Worm (Caenorhabditis elegans): ENCODE results near the gene clc-17.

Gene clc-17

ce11 chrX:11093985-11094593, 13.1 kb upstream of the clc-17 start (continued):
- peak; percentile 97 for TF ChIP-seq dpff-1 (tag; optimal IDR thresholded peaks at IDR 0.05)
- TF ChIP-seq hmg-20 (GFP tag; IDR thresholded peaks at IDR 0.05): peak; percentile 97
- peak; percentile 99 for TF ChIP-seq ZK185.1 (tag; optimal IDR thresholded peaks at IDR 0.05; ENCODE audit: poor library complexity, severe bottlenecking)
- TF ChIP-seq ceh-91 (GFP tag; IDR thresholded peaks at IDR 0.05): peak; percentile 28; the same call in 1 of the 2 replicates
- peak; percentile 83 for TF ChIP-seq mxl-1 (tag; optimal IDR thresholded peaks at IDR 0.05)
- TF ChIP-seq hrde-1 (tag; optimal IDR thresholded peaks at IDR 0.05; ENCODE audit: borderline replicate concordance): peak; percentile 71
- peak; percentile 82 for TF ChIP-seq tbp1 (GFP tag; optimal IDR thresholded peaks at IDR 0.05)
- peak; percentile 61 for TF ChIP-seq attf-3 (GFP tag; conservative IDR thresholded peaks at IDR 0.05)

- TF ChIP-seq lin-35 (GFP tag; optimal IDR thresholded peaks at IDR 0.05) (peak in 1 of 3 experiments; percentile 75), let-526 (GFP tag; IDR thresholded peaks at IDR 0.05) (peak; percentile 33; the same call in 1 of the 2 replicates), attf-6 (GFP tag; IDR thresholded peaks at IDR 0.05) (peak; percentile 51; the same call in 1 of the 2 replicates), bed-2 (GFP tag; IDR thresholded peaks at IDR 0.05) (0 out of 2 replicates have a peak, but pooled peaks have one; percentile 58), unc-62 (GFP tag; optimal IDR thresholded peaks at IDR 0.05) (no peak), K11D2.4 (GFP tag; IDR thresholded peaks at IDR 0.05) (peak; percentile 92), lin-40 (tag; optimal IDR thresholded peaks at IDR 0.05) (peak; percentile 96), egl-44 (GFP tag; IDR thresholded peaks at IDR 0.05) (0 out of 2 replicates have a peak, but pooled peaks have one; percentile 55), Y95B8A.8 (GFP tag; IDR thresholded peaks at IDR 0.05) (no peak), B0019.2 (GFP tag; conservative IDR thresholded peaks at IDR 0.05) (no peak), attf-5 (GFP tag; optimal IDR thresholded peaks at IDR 0.05) (peak; percentile 63), tlf-1 (GFP tag; optimal IDR thresholded peaks at IDR 0.05) (peak; percentile 50), lin-26 (GFP tag; IDR thresholded peaks at IDR 0.05) (peak; percentile 83), attf-3 (GFP tag; conservative IDR thresholded peaks at IDR 0.05) (0 out of 2 replicates have a peak, but pooled peaks have one; percentile 30), efl-1 (GFP tag; optimal IDR thresholded peaks at IDR 0.05) (no peak), dox-1 (GFP tag; IDR thresholded peaks at IDR 0.05) (peak; percentile 92), tbp1 (GFP tag; optimal IDR thresholded peaks at IDR 0.05) (peak; percentile 93), D2030.7 (GFP tag; IDR thresholded peaks at IDR 0.05) (peak; percentile 77), tbx-9 (tag; optimal IDR thresholded peaks at IDR 0.05; ENCODE audit: borderline replicate concordance) (peak; percentile 18), F57A8.1 (GFP tag; optimal IDR thresholded peaks at IDR 0.05) (no peak), ztf-6 (GFP tag; IDR thresholded peaks at IDR 0.05) (peak; percentile 82; the same call in 1 of the 2 replicates), snpc-1.1 (tag; optimal IDR thresholded peaks at IDR 0.05; ENCODE audit: insufficient read depth) (peak; percentile 7), sea-2 (GFP tag; IDR thresholded peaks at IDR 0.05) (no peak), zfh-2 (GFP tag; conservative IDR thresholded peaks at IDR 0.05) (no peak), F52B5.7 (tag; optimal IDR thresholded peaks at IDR 0.05) (peak; percentile 81), F22D6.2 (tag; optimal IDR thresholded peaks at IDR 0.05) (peak; percentile 70), F39B2.1 (GFP tag; IDR thresholded peaks at IDR 0.05) (peak; percentile 70; the same call in 1 of the 2 replicates), F33H1.4 (GFP tag; IDR thresholded peaks at IDR 0.05) (0 out of 2 replicates have a peak, but pooled peaks have one; percentile 22), ztf-18 (tag; optimal IDR thresholded peaks at IDR 0.05) (peak; percentile 36), rec-8 (tag; optimal IDR thresholded peaks at IDR 0.05) (peak; percentile 5 to 75), hlh-12 (tag; optimal IDR thresholded peaks at IDR 0.05) (no peak), B0035.1 (tag; optimal IDR thresholded peaks at IDR 0.05) (peak; percentile 87), athp-1 (tag; optimal IDR thresholded peaks at IDR 0.05) (peak; percentile 67), snpc-4 (GFP tag; optimal IDR thresholded peaks at IDR 0.05) (peak; percentile 58), snpc-4 (tag; optimal IDR thresholded peaks at IDR 0.05) (peak in 2 of 4 experiments; percentile 66 to 81), Y53F4B.3 (GFP tag; IDR thresholded peaks at IDR 0.05) (peak; percentile 22; the same call in 1 of the 2 replicates), sdz-38 (tag; optimal IDR thresholded peaks at IDR 0.05) (no peak), T07F8.4 (tag; optimal IDR thresholded peaks at IDR 0.05) (peak; percentile 77), F23B12.7 (tag; optimal IDR thresholded peaks at IDR 0.05; ENCODE audit: insufficient read depth) (peak; percentile 61)
These were observed 11.7 kb upstream of the clc-17 start for ce11 chrX:11095480-11095879.
